Fruit fly (Drosophila melanogaster) whole organism, embryonic: ENCODE measurements around the gene CG7896.

Experiments
- Asciz ChIP-seq: fragments of 200-800 bp; sonication (Bioruptor generic); optimal IDR thresholded peaks from 2 replicates; lab custom pipeline; 2017; ENCODE audit warnings: missing biosample characterization, mild to moderate bottlenecking, missing genetic modification characterization, missing genetic modification reagents
- B-H2 ChIP-seq: fragments of 200-800 bp; sonication (Bioruptor generic); optimal IDR thresholded peaks from 2 replicates; lab custom pipeline; 2018; ENCODE audit warnings: missing biosample characterization, mild to moderate bottlenecking, missing genetic modification characterization
- CG10321 ChIP-seq: fragments of 200-800 bp; sonication (Bioruptor generic); IDR thresholded peaks from 2 replicates; pipeline ENCODE4 v1.3.6; 2022; ENCODE audit warnings: missing biosample characterization, missing genetic modification characterization
- CG12071 ChIP-seq: fragments of 200-800 bp; sonication (Bioruptor generic); optimal IDR thresholded peaks from 3 replicates; lab custom pipeline; 2018; ENCODE audit warnings: missing biosample characterization, mild to moderate bottlenecking, missing genetic modification characterization
- CG12659 ChIP-seq: fragments of 200-800 bp; sonication (Bioruptor generic); optimal IDR thresholded peaks from 3 replicates; lab custom pipeline; 2017; ENCODE audit warnings: mild to moderate bottlenecking, missing biosample characterization, missing genetic modification reagents, missing genetic modification characterization
- CG13624 ChIP-seq: fragments of 200-800 bp; sonication (Bioruptor generic); optimal IDR thresholded peaks from 2 replicates; lab custom pipeline; 2016; ENCODE audit warnings: missing biosample characterization, missing genetic modification characterization
- CG14710 ChIP-seq: fragments of 200-800 bp; sonication (Bioruptor generic); optimal IDR thresholded peaks from 3 replicates; lab custom pipeline; 2019; ENCODE audit warnings: missing biosample characterization, mild to moderate bottlenecking, missing genetic modification characterization, moderate library complexity
- CG15269 ChIP-seq: fragments of 200-800 bp; sonication (Bioruptor generic); optimal IDR thresholded peaks from 2 replicates; lab custom pipeline; 2018; ENCODE audit warnings: missing biosample characterization, mild to moderate bottlenecking, missing genetic modification characterization, moderate library complexity
- CG1529 ChIP-seq: fragments of 200-800 bp; sonication (Bioruptor generic); optimal IDR thresholded peaks from 3 replicates; lab custom pipeline; 2018; ENCODE audit warnings: missing biosample characterization, missing genetic modification characterization
- CG15514 ChIP-seq: fragments of 200-800 bp; sonication (Bioruptor generic); optimal IDR thresholded peaks from 3 replicates; lab custom pipeline; 2017; ENCODE audit warnings: missing biosample characterization, missing genetic modification characterization, mild to moderate bottlenecking, moderate library complexity, missing genetic modification reagents
- CG17912 ChIP-seq: fragments of 200-800 bp; sonication (Bioruptor generic); optimal IDR thresholded peaks from 2 replicates; lab custom pipeline; 2018; ENCODE audit warnings: missing biosample characterization, mild to moderate bottlenecking, missing genetic modification characterization
- CG2199 ChIP-seq: fragments of 200-800 bp; sonication (Bioruptor generic); IDR thresholded peaks from 3 replicates; pipeline ENCODE4 v1.3.6; 2022; ENCODE audit warnings: missing biosample characterization, missing genetic modification characterization
- CG34224 ChIP-seq: fragments of 200-800 bp; sonication (Bioruptor generic); IDR thresholded peaks from 3 replicates; pipeline ENCODE4 v1.3.6; 2022; ENCODE audit warnings: missing biosample characterization, missing genetic modification characterization; ENCODE audit not compliant: partially characterized antibody
- CG3847 ChIP-seq: fragments of 200-800 bp; sonication (Bioruptor generic); IDR thresholded peaks from 2 replicates; pipeline ENCODE4 v1.3.6; 2022; ENCODE audit warnings: missing biosample characterization, missing genetic modification characterization
- CG6254 ChIP-seq: fragments of 200-800 bp; sonication (Bioruptor generic); optimal IDR thresholded peaks from 3 replicates; lab custom pipeline; 2017; ENCODE audit warnings: mild to moderate bottlenecking, missing biosample characterization, missing genetic modification reagents, missing genetic modification characterization
- CG7271 ChIP-seq: fragments of 200-800 bp; sonication (Bioruptor generic); optimal IDR thresholded peaks from 2 replicates; lab custom pipeline; 2018; ENCODE audit warnings: missing biosample characterization, mild to moderate bottlenecking, missing genetic modification characterization, moderate library complexity
- CG7786 ChIP-seq: fragments of 200-800 bp; sonication (Bioruptor generic); optimal IDR thresholded peaks from 2 replicates; lab custom pipeline; 2016; ENCODE audit warnings: missing biosample characterization, missing genetic modification characterization
- CG7963 ChIP-seq: fragments of 200-800 bp; sonication (Bioruptor generic); IDR thresholded peaks from 3 replicates; pipeline ENCODE4 v1.3.6; 2022; ENCODE audit warnings: missing biosample characterization, missing genetic modification characterization; ENCODE audit not compliant: partially characterized antibody
- CG7987 ChIP-seq: fragments of 200-800 bp; sonication (Bioruptor generic); optimal IDR thresholded peaks from 2 replicates; lab custom pipeline; 2018; ENCODE audit warnings: missing biosample characterization, mild to moderate bottlenecking, missing genetic modification characterization, moderate library complexity
- CG9817 ChIP-seq: fragments of 200-800 bp; sonication (Bioruptor generic); optimal IDR thresholded peaks from 2 replicates; lab custom pipeline; 2018; ENCODE audit warnings: missing biosample characterization, mild to moderate bottlenecking, missing genetic modification characterization, moderate library complexity
- CG9932 ChIP-seq: fragments of 200-800 bp; sonication (Bioruptor generic); IDR thresholded peaks from 2 replicates; pipeline ENCODE4 v1.3.6; 2022; ENCODE audit warnings: missing biosample characterization, missing genetic modification characterization
- D ChIP-seq, 2 experiments: fragments of 200-800 bp in 1 of 2; fragments of >200 bp in 1 of 2; sonication (Bioruptor generic) in 1 of 2; optimal IDR thresholded peaks; 2 replicates in 1 of 2; 3 replicates in 1 of 2; lab custom pipeline; 2017; ENCODE audit warnings: mild to moderate bottlenecking in 1 of 2, missing biosample characterization in 1 of 2, missing genetic modification characterization in 1 of 2, missing genetic modification reagents in 1 of 2
- Ets65A ChIP-seq: fragments of 200-800 bp; sonication (Bioruptor generic); peaks from one replicate; lab custom pipeline; 2016; ENCODE audit warnings: missing biosample characterization, missing genetic modification characterization
- Ets97D ChIP-seq: fragments of 200-800 bp; sonication (Bioruptor generic); optimal IDR thresholded peaks from 3 replicates; lab custom pipeline; 2016; ENCODE audit warnings: missing biosample characterization, missing genetic modification characterization
- Gug ChIP-seq: fragments of 200-800 bp; sonication (Bioruptor generic); IDR thresholded peaks from 4 replicates; pipeline ENCODE4 v1.3.6; 2022; ENCODE audit warnings: missing biosample characterization, missing genetic modification characterization
- HmgZ ChIP-seq: fragments of 200-800 bp; sonication (Bioruptor generic); optimal IDR thresholded peaks from 2 replicates; lab custom pipeline; 2018; ENCODE audit warnings: missing biosample characterization, mild to moderate bottlenecking, missing genetic modification characterization
- Mad ChIP-seq: fragments of 200-800 bp; sonication (Bioruptor generic); optimal IDR thresholded peaks from 2 replicates; lab custom pipeline; 2016; ENCODE audit warnings: missing biosample characterization, missing genetic modification characterization
- Mes4 ChIP-seq: fragments of 200-800 bp; sonication (Bioruptor generic); optimal IDR thresholded peaks from 2 replicates; lab custom pipeline; 2016; ENCODE audit warnings: missing biosample characterization, missing genetic modification characterization
- Mrtf ChIP-seq: fragments of 200-800 bp; sonication (Bioruptor generic); IDR thresholded peaks from 3 replicates; pipeline ENCODE4 v1.3.6; 2022; ENCODE audit warnings: missing biosample characterization, missing genetic modification characterization
- Oaz ChIP-seq: fragments of 200-800 bp; sonication (Bioruptor generic); IDR thresholded peaks from 2 replicates; pipeline ENCODE4 v1.3.6; 2022; ENCODE audit warnings: missing biosample characterization, missing genetic modification characterization
- ase ChIP-seq: fragments of 200-800 bp; sonication (Bioruptor generic); IDR thresholded peaks from 3 replicates; pipeline ENCODE4 v1.3.6; 2022; ENCODE audit warnings: missing biosample characterization, missing genetic modification characterization
- cg ChIP-seq: fragments of 200-800 bp; sonication (Bioruptor generic); optimal IDR thresholded peaks from 3 replicates; lab custom pipeline; 2019; ENCODE audit warnings: missing biosample characterization, mild to moderate bottlenecking, missing genetic modification characterization, moderate library complexity
- corto ChIP-seq: fragments of 200-800 bp; sonication (Bioruptor generic); optimal IDR thresholded peaks from 2 replicates; lab custom pipeline; 2016; ENCODE audit warnings: missing biosample characterization, mild to moderate bottlenecking, missing genetic modification characterization, moderate library complexity
- dimm ChIP-seq: fragments of 200-800 bp; sonication (Bioruptor generic); IDR thresholded peaks from 2 replicates; pipeline ENCODE4 v1.3.6; 2022; ENCODE audit warnings: missing biosample characterization, missing genetic modification characterization
- dpn ChIP-seq, 2 experiments: fragments of 200-800 bp; sonication (Bioruptor generic); optimal IDR thresholded peaks; 3 replicates each; lab custom pipeline; 2016; ENCODE audit warnings: missing biosample characterization in 2 of 2, missing genetic modification characterization in 2 of 2
- fd102C ChIP-seq: fragments of 200-800 bp; sonication (Bioruptor generic); optimal IDR thresholded peaks from 2 replicates; lab custom pipeline; 2018; ENCODE audit warnings: missing biosample characterization, mild to moderate bottlenecking, missing genetic modification characterization, moderate library complexity
- hth ChIP-seq: fragments of >200 bp; optimal IDR thresholded peaks from 2 replicates; lab custom pipeline; 2017; ENCODE audit warnings: inconsistent platforms
- ken ChIP-seq: fragments of 200-800 bp; sonication (Bioruptor generic); IDR thresholded peaks from 3 replicates; pipeline ENCODE4 v1.3.6; 2022; ENCODE audit warnings: missing biosample characterization, missing genetic modification characterization
- lbe ChIP-seq: fragments of 200-800 bp; sonication (Bioruptor generic); optimal IDR thresholded peaks from 2 replicates; lab custom pipeline; 2016; ENCODE audit warnings: missing biosample characterization, mild to moderate bottlenecking, missing genetic modification characterization
- lilli ChIP-seq: fragments of 200-800 bp; sonication (Bioruptor generic); optimal IDR thresholded peaks from 3 replicates; lab custom pipeline; 2016; ENCODE audit warnings: missing biosample characterization, missing genetic modification characterization
- mirr ChIP-seq: fragments of 200-800 bp; sonication (Bioruptor generic); optimal IDR thresholded peaks from 3 replicates; lab custom pipeline; 2018; ENCODE audit warnings: missing biosample characterization, mild to moderate bottlenecking, missing genetic modification characterization
- pita ChIP-seq: fragments of 200-800 bp; sonication (Bioruptor generic); optimal IDR thresholded peaks from 2 replicates; lab custom pipeline; 2017; ENCODE audit warnings: missing biosample characterization, mild to moderate bottlenecking, missing genetic modification characterization
- pnt ChIP-seq: fragments of 200-800 bp; sonication (Bioruptor generic); optimal IDR thresholded peaks from 3 replicates; lab custom pipeline; 2016; ENCODE audit warnings: missing biosample characterization, missing genetic modification characterization
- ranshi ChIP-seq: fragments of 200-800 bp; sonication (Bioruptor generic); IDR thresholded peaks from 2 replicates; pipeline ENCODE4 v1.3.6; 2022; ENCODE audit warnings: missing biosample characterization, missing genetic modification characterization
- salm ChIP-seq: fragments of 200-800 bp; sonication (Bioruptor generic); optimal IDR thresholded peaks from 2 replicates; lab custom pipeline; 2018; ENCODE audit warnings: missing biosample characterization, mild to moderate bottlenecking, missing genetic modification characterization
- scrt ChIP-seq: fragments of 200-800 bp; sonication (Bioruptor generic); optimal IDR thresholded peaks from 2 replicates; lab custom pipeline; 2018; ENCODE audit warnings: missing biosample characterization, mild to moderate bottlenecking, missing genetic modification characterization, moderate library complexity
- tin ChIP-seq: fragments of 200-800 bp; sonication (Bioruptor generic); optimal IDR thresholded peaks from 3 replicates; lab custom pipeline; 2016; ENCODE audit warnings: missing biosample characterization, missing genetic modification characterization
- tll ChIP-seq, 2 experiments: fragments of 200-800 bp in 1 of 2; fragments of >200 bp in 1 of 2; sonication (Bioruptor generic) in 1 of 2; optimal IDR thresholded peaks; 2 replicates each; lab custom pipeline; 2017 to 2019; ENCODE audit warnings: missing biosample characterization in 2 of 2, missing genetic modification characterization in 2 of 2, mild to moderate bottlenecking in 1 of 2, moderate library complexity in 1 of 2
- trem ChIP-seq: fragments of 200-800 bp; optimal IDR thresholded peaks from 3 replicates; lab custom pipeline; 2019; ENCODE audit warnings: missing biosample characterization, mild to moderate bottlenecking, missing genetic modification characterization, moderate library complexity
- z ChIP-seq: fragments of 200-800 bp; sonication (Bioruptor generic); IDR thresholded peaks from 3 replicates; pipeline ENCODE4 v1.3.6; 2022; ENCODE audit warnings: missing biosample characterization, missing genetic modification characterization

The CG7896 gene

DNA sequence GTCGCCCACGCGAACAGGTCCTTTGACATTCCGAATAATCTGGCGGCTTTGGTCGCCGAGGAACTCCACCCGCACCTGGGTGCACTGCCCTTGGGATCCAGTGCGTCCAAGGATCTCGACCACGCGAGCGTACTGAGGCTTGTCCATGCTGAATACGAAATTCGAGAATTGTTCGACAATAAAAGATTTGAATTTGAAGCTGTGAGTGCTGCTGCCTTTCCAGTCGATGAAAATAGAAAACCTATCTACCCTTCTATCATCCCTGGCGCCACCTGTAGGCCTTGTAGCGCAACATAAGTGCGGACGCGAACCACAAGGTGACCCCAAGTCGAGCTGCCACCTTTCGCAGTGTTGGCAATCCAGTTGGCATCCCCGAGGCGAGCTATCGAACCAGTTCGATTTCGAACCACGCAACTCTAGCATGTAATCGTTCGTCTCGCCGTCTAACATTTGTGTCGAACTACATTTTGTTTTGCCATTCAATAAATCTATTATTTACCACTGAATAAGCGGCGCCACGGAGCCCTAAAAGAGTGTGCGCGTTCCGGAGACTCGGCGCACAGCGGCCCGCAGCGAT, 39.3 kb downstream of the CG7896 start, which contains the start of the genes RpS28a and Axn (continued):
- TF ChIP-seq CG13624 (GFP tag; lab: Kevin White, UChicago) (peak; percentile 28), Oaz (GFP tag; lab: Robert Waterston, UW) (no peak), dimm (GFP tag; lab: Robert Waterston, UW) (no peak), CG34224 (GFP tag; lab: Robert Waterston, UW) (0 out of 3 replicates have a peak, but pooled peaks have one; percentile 10), CG1529 (no peak), Mad (GFP tag; lab: Kevin White, UChicago) (no peak), CG15514 (peak; percentile 100), Ets97D (GFP tag; lab: Kevin White, UChicago) (peak; percentile 78), scrt (no peak), Mes4 (peak; percentile 27), dpn (GFP tag; optimal IDR thresholded peaks at IDR 0.05; lab: Kevin White, UChicago) (peak; percentile 37 to 42), CG6254 (GFP tag; lab: Kevin White, UChicago) (peak; percentile 86), CG3847 (GFP tag; lab: Robert Waterston, UW) (peak; percentile 76), CG12659 (GFP tag; lab: Kevin White, UChicago) (peak; percentile 44), ranshi (GFP tag; lab: Robert Waterston, UW) (no peak), lilli (GFP tag; lab: Kevin White, UChicago) (peak; percentile 5), CG7786 (GFP tag; lab: Kevin White, UChicago) (no peak), ken (GFP tag; lab: Robert Waterston, UW) (0 out of 3 replicates have a peak, but pooled peaks have one; percentile 41), corto (no peak), CG7963 (GFP tag; lab: Robert Waterston, UW) (no peak), Mrtf (GFP tag; lab: Robert Waterston, UW) (no peak), lbe (GFP tag; lab: Kevin White, UChicago) (no peak), fd102C (GFP tag; lab: Kevin White, UChicago) (no peak), CG9932 (GFP tag; lab: Robert Waterston, UW) (peak; percentile 65), HmgZ (tag; lab: Kevin White, UChicago) (peak; percentile 31), Asciz (GFP tag; lab: Kevin White, UChicago) (no peak), trem (tag; lab: Kevin White, UChicago) (peak; percentile 99), CG7271 (tag; lab: Kevin White, UChicago) (no peak), CG7987 (GFP tag; lab: Kevin White, UChicago) (peak; percentile 39), Ets65A (GFP tag; lab: Kevin White, UChicago) (peak; percentile 51), B-H2 (GFP tag; lab: Kevin White, UChicago) (peak; percentile 49), CG12071 (GFP tag; lab: Kevin White, UChicago) (no peak), CG14710 (tag; lab: Kevin White, UChicago) (peak; percentile 41), tin (GFP tag; lab: Kevin White, UChicago) (peak; percentile 32), CG2199 (GFP tag; lab: Robert Waterston, UW) (no peak), D (optimal IDR thresholded peaks at IDR 0.05; lab: Kevin White, UChicago) (peak; percentile 81), D (GFP tag; optimal IDR thresholded peaks at IDR 0.05; lab: Kevin White, UChicago) (no peak), CG15269 (tag; lab: Kevin White, UChicago) (no peak), hth (lab: Kevin White, UChicago) (no peak), CG17912 (GFP tag; lab: Kevin White, UChicago) (peak; percentile 32), mirr (GFP tag; lab: Kevin White, UChicago) (no peak), pnt (peak; percentile 18), pita (GFP tag; lab: Kevin White, UChicago) (peak; percentile 85), cg (GFP tag; lab: Kevin White, UChicago) (no peak), Gug (no peak), ase (GFP tag; lab: Robert Waterston, UW) (no peak), salm (no peak), tll (GFP tag; optimal IDR thresholded peaks at IDR 0.05; lab: Kevin White, UChicago) (peak in 1 of 2 experiments; percentile 11), CG9817 (tag; lab: Kevin White, UChicago) (peak; percentile 31), z (GFP tag; lab: Robert Waterston, UW) (no peak), CG10321 (GFP tag; lab: Robert Waterston, UW) (0 out of 2 replicates have a peak, but pooled peaks have one; percentile 6)
